Fruit fly (Drosophila melanogaster): ENCODE measurements around the gene CG13032.

DNA sequence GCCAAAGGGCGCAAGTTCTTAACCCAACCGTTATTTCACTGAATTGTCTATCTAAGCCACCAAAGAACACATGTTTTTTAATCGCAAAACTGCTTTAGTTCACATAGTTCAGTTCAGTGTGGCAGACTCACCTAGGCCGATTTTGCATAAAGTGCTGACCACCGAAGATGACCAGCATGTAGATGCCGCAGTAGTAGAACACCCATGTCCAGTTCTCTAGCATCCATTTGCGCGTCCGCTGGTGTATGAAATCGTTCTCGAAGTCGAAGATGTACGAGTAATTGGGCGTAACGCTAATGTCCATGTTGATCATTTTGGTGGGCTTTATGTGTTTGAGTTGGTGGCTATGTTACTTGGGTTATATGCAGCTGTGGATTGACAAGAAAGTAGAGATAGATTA is 14.7 kb upstream of the CG13032 start:
- no peak for TF ChIP-seq CTCF (optimal IDR thresholded peaks at IDR 0.05)
- no peak for TF ChIP-seq CG8478 (optimal IDR thresholded peaks at IDR 0.05)

All from S2 (cell line).